Fruit fly (Drosophila melanogaster): ENCODE results near the gene CG7330.

The CG7330 gene

dm6 chr3L:18192858-18193478 lies 44.2 kb downstream of the CG7330 start (continued):
- TF ChIP-seq ro (GFP tag; IDR thresholded peaks at IDR 0.05) (no peak), slbo (GFP tag; IDR thresholded peaks at IDR 0.05) (peak; percentile 74), gfzf (GFP tag; optimal IDR thresholded peaks at IDR 0.05) (no peak), nerfin-1 (tag; optimal IDR thresholded peaks at IDR 0.05) (peak; percentile 81), sim (GFP tag; IDR thresholded peaks at IDR 0.05) (peak; percentile 44; the same call in 1 of the 2 replicates), phol (tag; optimal IDR thresholded peaks at IDR 0.05) (peak; percentile 92), CG13775 (GFP tag; optimal IDR thresholded peaks at IDR 0.05) (peak; percentile 84), lov (optimal IDR thresholded peaks at IDR 0.05) (no peak), lov (GFP tag; IDR thresholded peaks at IDR 0.05) (0 out of 3 replicates have a peak, but pooled peaks have one; percentile 45), CG12769 (tag; optimal IDR thresholded peaks at IDR 0.05) (no peak), CG10543 (GFP tag; optimal IDR thresholded peaks at IDR 0.05) (peak; percentile 4), lbe (GFP tag; optimal IDR thresholded peaks at IDR 0.05) (peak; percentile 82), Dbx (GFP tag; IDR thresholded peaks at IDR 0.05) (peak; percentile 60; the same call in 1 of the 3 replicates), Tbp (GFP tag; optimal IDR thresholded peaks at IDR 0.05) (no peak), zen (tag; optimal IDR thresholded peaks at IDR 0.05) (peak; percentile 86), CG9797 (GFP tag; optimal IDR thresholded peaks at IDR 0.05) (no peak), CG18476 (GFP tag; optimal IDR thresholded peaks at IDR 0.05) (peak; percentile 47), CrebB (tag; optimal IDR thresholded peaks at IDR 0.05) (peak; percentile 49), ERR (GFP tag; optimal IDR thresholded peaks at IDR 0.05) (no peak), CG10462 (GFP tag; optimal IDR thresholded peaks at IDR 0.05) (peak; percentile 53), CG17612 (GFP tag; IDR thresholded peaks at IDR 0.05) (no peak), dm (GFP tag; optimal IDR thresholded peaks at IDR 0.05) (no peak), ap (GFP tag; IDR thresholded peaks at IDR 0.05) (peak; percentile 47; the same call in 1 of the 2 replicates), pnt (GFP tag; optimal IDR thresholded peaks at IDR 0.05) (peak; percentile 3), Sin3A (optimal IDR thresholded peaks at IDR 0.05) (no peak), tin (GFP tag; optimal IDR thresholded peaks at IDR 0.05) (peak; percentile 61), BtbVII (GFP tag; optimal IDR thresholded peaks at IDR 0.05) (peak; percentile 72), CG17186 (GFP tag; optimal IDR thresholded peaks at IDR 0.05) (no peak), pfk (GFP tag; optimal IDR thresholded peaks at IDR 0.05) (no peak), Eip74EF (GFP tag; optimal IDR thresholded peaks at IDR 0.05) (peak in 1 of 2 experiments; percentile 64), CG1602 (GFP tag; optimal IDR thresholded peaks at IDR 0.05) (peak; percentile 74), HLH4C (GFP tag; IDR thresholded peaks at IDR 0.05; ENCODE audit: partially characterized antibody) (no peak), Kr (GFP tag; optimal IDR thresholded peaks at IDR 0.05) (no peak), z (GFP tag; IDR thresholded peaks at IDR 0.05) (no peak), run (tag; optimal IDR thresholded peaks at IDR 0.05) (peak; percentile 50), ara (GFP tag; IDR thresholded peaks at IDR 0.05) (peak; percentile 50), CG7987 (GFP tag; optimal IDR thresholded peaks at IDR 0.05) (no peak), E2f1 (GFP tag; IDR thresholded peaks at IDR 0.05) (peak; percentile 67), chif (GFP tag; optimal IDR thresholded peaks at IDR 0.05) (peak in 1 of 2 experiments; percentile 17), jigr1 (GFP tag; IDR thresholded peaks at IDR 0.05) (peak; percentile 17; the same call in 1 of the 3 replicates), btn (GFP tag; optimal IDR thresholded peaks at IDR 0.05) (no peak), gce (GFP tag; IDR thresholded peaks at IDR 0.05) (peak; percentile 40; the same call in 1 of the 3 replicates), kay (GFP tag; optimal IDR thresholded peaks at IDR 0.05) (peak; percentile 36), Blimp-1 (GFP tag; optimal IDR thresholded peaks at IDR 0.05) (peak; percentile 88), CG2199 (GFP tag; IDR thresholded peaks at IDR 0.05) (no peak), Oaz (GFP tag; IDR thresholded peaks at IDR 0.05) (no peak), Spps (tag; optimal IDR thresholded peaks at IDR 0.05) (peak; percentile 89), cad (GFP tag; optimal IDR thresholded peaks at IDR 0.05) (no peak), CG31224 (GFP tag; IDR thresholded peaks at IDR 0.05) (peak; percentile 51), gcm2 (GFP tag; optimal IDR thresholded peaks at IDR 0.05) (no peak), chinmo (GFP tag; IDR thresholded peaks at IDR 0.05; ENCODE audit: partially characterized antibody) (no peak)

All from whole organism, embryonic.